Fruit fly (Drosophila melanogaster): ENCODE measurements around the gene CG7409.

Gene CG7409

dm6 chr3L:7754109-7754508 lies at the start of gene CG7409:
Gene CG7409 (plus strand): TSS chr3L:7754409.
- TF ChIP-seq noc (tag; optimal IDR thresholded peaks at IDR 0.05): no peak

dm6 chr3L:7713378-7713777 lies 40.8 kb upstream of the CG7409 start:
- no peak for TF ChIP-seq noc (tag; optimal IDR thresholded peaks at IDR 0.05)

dm6 chr3L:7714301-7714946 lies 39.8 kb upstream of the CG7409 start:
- no peak for TF ChIP-seq noc (tag; optimal IDR thresholded peaks at IDR 0.05)

- TF ChIP-seq noc (tag; optimal IDR thresholded peaks at IDR 0.05): no peak
Measured at dm6 chr3L:7717863-7718560, 36.2 kb upstream of the CG7409 start, which contains the start of gene Ank2. Gene Ank2 (minus strand): TSS chr3L:7718395.

- TF ChIP-seq noc (tag; optimal IDR thresholded peaks at IDR 0.05): peak; percentile 95
Measured at dm6 chr3L:7718561-7719417, 35.4 kb upstream of the CG7409 start, which contains the start of gene Mcad. Gene Mcad (plus strand): TSS chr3L:7719350.

dm6 chr3L:7719418-7719789 lies 34.8 kb upstream of the CG7409 start:
- TF ChIP-seq noc (tag; optimal IDR thresholded peaks at IDR 0.05): no peak

dm6 chr3L:7721527-7721926 lies 32.7 kb upstream of the CG7409 start:
- peak; percentile 58 for TF ChIP-seq noc (tag; optimal IDR thresholded peaks at IDR 0.05)

dm6 chr3L:7726285-7726684 lies 27.9 kb upstream of the CG7409 start, which contains the start of gene CG7457:
Gene CG7457 (minus strand): TSS chr3L:7726473.
- no peak for TF ChIP-seq noc (tag; optimal IDR thresholded peaks at IDR 0.05)

- TF ChIP-seq noc (tag; optimal IDR thresholded peaks at IDR 0.05): no peak
Measured at dm6 chr3L:7726690-7727089, 27.5 kb upstream of the CG7409 start.

- TF ChIP-seq noc (tag; optimal IDR thresholded peaks at IDR 0.05): no peak
Measured at dm6 chr3L:7732141-7732748, 22.0 kb upstream of the CG7409 start, which contains the start of gene CG8492. Gene CG8492 (minus strand): TSS chr3L:7732191.

dm6 chr3L:7741953-7742352 lies 12.3 kb upstream of the CG7409 start:
- no peak for TF ChIP-seq noc (tag; optimal IDR thresholded peaks at IDR 0.05)

dm6 chr3L:7742941-7743340 lies 11.3 kb upstream of the CG7409 start, which contains the start of gene Snmp2:
Gene Snmp2 (minus strand): TSS chr3L:7743041.
- TF ChIP-seq noc (tag; optimal IDR thresholded peaks at IDR 0.05): no peak

dm6 chr3L:7743741-7744140 lies 10.5 kb upstream of the CG7409 start:
- TF ChIP-seq noc (tag; optimal IDR thresholded peaks at IDR 0.05): no peak

dm6 chr3L:7747044-7747443 lies 7.2 kb upstream of the CG7409 start, which contains the start of gene CG13685:
Gene CG13685 (plus strand): TSS chr3L:7747344.
- TF ChIP-seq noc (tag; optimal IDR thresholded peaks at IDR 0.05): no peak

- no peak for TF ChIP-seq noc (tag; optimal IDR thresholded peaks at IDR 0.05)
Measured at dm6 chr3L:7759835-7760780, 5.9 kb downstream of the CG7409 start, which contains the start of gene Hn. Gene Hn (plus strand): TSS chr3L:7760453.

Measured in whole organism, larva.